Fruit fly (Drosophila melanogaster) whole organism, wandering third instar larva: ENCODE data around the gene CG32695.

Source experiments
- Abd-B ChIP-seq: fragments of >200 bp; optimal IDR thresholded peaks from 2 replicates; lab custom pipeline; 2017; ENCODE audit warnings: missing biosample characterization, missing genetic modification characterization
- CrebA ChIP-seq: fragments of 200-800 bp; sonication (Bioruptor generic); optimal IDR thresholded peaks from 2 replicates; lab custom pipeline; 2016; ENCODE audit warnings: missing biosample characterization, mild to moderate bottlenecking, missing genetic modification characterization, borderline replicate concordance
- Dif ChIP-seq: fragments of 200-275, 200-300 bp; sonication (Bioruptor generic); optimal IDR thresholded peaks from 2 replicates; lab custom pipeline; 2018; ENCODE audit warnings: missing biosample characterization, missing genetic modification characterization; ENCODE audit not compliant: partially characterized antibody
- GATAd ChIP-seq: sonication (Bioruptor generic); optimal IDR thresholded peaks from 2 replicates; lab custom pipeline; 2016; ENCODE audit warnings: missing biosample characterization, missing genetic modification characterization
- HLH106 ChIP-seq: fragments of 200-800 bp; optimal IDR thresholded peaks from 3 replicates; lab custom pipeline; 2019; ENCODE audit warnings: missing biosample characterization, mild to moderate bottlenecking, missing genetic modification characterization, moderate library complexity
- Hnf4 ChIP-seq: fragments of 200-800 bp; sonication (Bioruptor generic); optimal IDR thresholded peaks from 2 replicates; lab custom pipeline; 2016; ENCODE audit warnings: missing biosample characterization, mild to moderate bottlenecking, missing genetic modification characterization
- Jra ChIP-seq: sonication (Bioruptor generic); optimal IDR thresholded peaks from 2 replicates; lab custom pipeline; 2016; ENCODE audit warnings: missing biosample characterization, missing genetic modification characterization
- Mio ChIP-seq: sonication (Bioruptor generic); optimal IDR thresholded peaks from 2 replicates; lab custom pipeline; 2016; ENCODE audit warnings: missing biosample characterization, missing genetic modification characterization
- Myc ChIP-seq: fragments of >200 bp; optimal IDR thresholded peaks from 2 replicates; lab custom pipeline; 2017
- N ChIP-seq: fragments of >200 bp; optimal IDR thresholded peaks from 2 replicates; lab custom pipeline; 2018; ENCODE audit warnings: missing biosample characterization, missing external identifiers, missing genetic modification characterization
- OdsH ChIP-seq: fragments of 200-800 bp; sonication (Bioruptor generic); optimal IDR thresholded peaks from 2 replicates; lab custom pipeline; 2016; ENCODE audit warnings: missing biosample characterization, mild to moderate bottlenecking, missing genetic modification characterization
- Rel ChIP-seq, 2 experiments: fragments of 200-800 bp; sonication (Bioruptor generic) in 1 of 2; optimal IDR thresholded peaks; 2 replicates in 1 of 2; 3 replicates in 1 of 2; lab custom pipeline; 2016 to 2019; ENCODE audit warnings: mild to moderate bottlenecking in 2 of 2, missing biosample characterization in 2 of 2, missing genetic modification characterization in 2 of 2, moderate library complexity in 1 of 2
- Vsx2 ChIP-seq: fragments of 200-300, 225-300 bp; sonication (Bioruptor generic); optimal IDR thresholded peaks from 2 replicates; lab custom pipeline; 2018; ENCODE audit warnings: missing biosample characterization, missing genetic modification characterization; ENCODE audit not compliant: partially characterized antibody
- br ChIP-seq: fragments of 200-800 bp; sonication (Bioruptor generic); optimal IDR thresholded peaks from 2 replicates; lab custom pipeline; 2016; ENCODE audit warnings: missing biosample characterization, missing genetic modification characterization
- dl ChIP-seq, 2 experiments: fragments of 175-275, 200-275 bp in 1 of 2; fragments of 200-275 bp in 1 of 2; sonication (Bioruptor generic); optimal IDR thresholded peaks; lab custom pipeline; 2018; ENCODE audit warnings: mild to moderate bottlenecking in 2 of 2, missing biosample characterization in 2 of 2, missing genetic modification characterization in 2 of 2, moderate library complexity in 2 of 2; ENCODE audit not compliant: partially characterized antibody in 2 of 2, insufficient read depth in 1 of 2
- ey ChIP-seq: fragments of 200-800 bp; sonication (Bioruptor generic); optimal IDR thresholded peaks from 2 replicates; lab custom pipeline; 2016; ENCODE audit warnings: missing biosample characterization, missing genetic modification characterization
- foxo ChIP-seq, 2 experiments: fragments of 200-800 bp; sonication (Bioruptor generic); optimal IDR thresholded peaks; 2 replicates in 1 of 2; 3 replicates in 1 of 2; lab custom pipeline; 2016 to 2017; ENCODE audit warnings: missing biosample characterization in 2 of 2, missing genetic modification characterization in 2 of 2
- fru ChIP-seq: fragments of 200-800 bp; sonication (Bioruptor generic); optimal IDR thresholded peaks from 3 replicates; lab custom pipeline; 2016; ENCODE audit warnings: missing biosample characterization, mild to moderate bottlenecking, missing genetic modification characterization
- h ChIP-seq: fragments of 200-800 bp; sonication (Bioruptor generic); optimal IDR thresholded peaks from 3 replicates; lab custom pipeline; 2016; ENCODE audit warnings: missing biosample characterization, mild to moderate bottlenecking, missing genetic modification characterization
- lola ChIP-seq: fragments of >200 bp; optimal IDR thresholded peaks from 2 replicates; lab custom pipeline; 2017; ENCODE audit warnings: missing biosample characterization, missing genetic modification characterization
- pan ChIP-seq: fragments of >200 bp; optimal IDR thresholded peaks from 2 replicates; lab custom pipeline; 2017
- rgr ChIP-seq: fragments of 200-800 bp; sonication (Bioruptor generic); optimal IDR thresholded peaks from 3 replicates; lab custom pipeline; 2016; ENCODE audit warnings: missing biosample characterization, mild to moderate bottlenecking, missing genetic modification characterization
- sage ChIP-seq: fragments of 200-800 bp; sonication (Bioruptor generic); optimal IDR thresholded peaks from 2 replicates; lab custom pipeline; 2016; ENCODE audit warnings: missing biosample characterization, mild to moderate bottlenecking, missing genetic modification characterization
- sv ChIP-seq: fragments of 200-800 bp; sonication (Bioruptor generic); optimal IDR thresholded peaks from 3 replicates; lab custom pipeline; 2016; ENCODE audit warnings: missing biosample characterization, missing genetic modification characterization
- tai ChIP-seq: sonication (Bioruptor generic); optimal IDR thresholded peaks from 2 replicates; lab custom pipeline; 2016; ENCODE audit warnings: missing biosample characterization, missing genetic modification characterization
- usp ChIP-seq: fragments of >200 bp; optimal IDR thresholded peaks from 2 replicates; lab custom pipeline; 2017; ENCODE audit warnings: missing biosample characterization, missing genetic modification characterization

Gene CG32695

DNA sequence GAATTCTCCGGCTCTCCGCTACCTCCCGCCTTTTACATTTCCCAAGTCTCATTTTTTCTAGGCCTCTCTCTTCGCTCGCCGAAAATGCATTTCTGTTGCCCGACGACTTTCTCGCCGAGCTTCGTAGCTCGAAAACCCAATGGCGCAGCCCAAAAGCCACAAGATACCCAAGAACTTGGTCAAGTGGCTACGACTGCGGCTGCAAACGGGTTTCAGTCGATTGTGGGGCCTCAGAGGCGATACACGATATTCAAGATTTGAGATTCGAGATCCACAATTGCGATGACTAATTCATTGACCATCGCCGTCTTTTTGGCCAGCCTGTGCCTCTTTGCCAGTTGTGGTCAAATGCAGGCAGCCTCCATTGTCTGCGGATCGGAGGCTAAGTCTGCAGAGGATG, 7.9 kb upstream of the CG32695 start, which contains the start of gene CG9689:
Gene CG9689, plus strand, starts transcription at position 208 of the 400 bp plus-strand sequence.
- TF ChIP-seq h (GFP tag; lab: Kevin White, UChicago): no peak
- TF ChIP-seq Vsx2 (GFP tag; lab: Kevin White, UChicago): peak; percentile 55

DNA sequence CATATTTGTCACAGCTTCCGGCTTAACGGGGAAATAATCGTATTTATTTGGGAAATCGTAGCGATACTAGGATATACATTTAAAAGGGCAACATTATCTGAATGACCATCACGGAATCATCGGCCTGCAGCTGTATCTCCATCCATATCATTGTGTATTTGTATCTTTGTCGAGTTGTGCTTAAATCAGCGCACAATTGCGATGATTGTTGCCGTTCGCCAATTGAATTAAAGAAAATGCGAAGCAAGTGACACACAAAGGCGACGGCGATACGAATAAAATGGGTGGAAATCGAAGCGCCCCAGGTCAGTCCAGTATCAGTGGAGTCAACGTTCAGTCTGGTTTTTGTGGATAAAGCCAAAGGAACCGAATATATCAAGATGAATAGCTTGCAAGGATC, 5.7 kb upstream of the CG32695 start, which contains the start of gene CG9686:
Gene CG9686, plus strand, starts transcription at position 301 of the 400 bp plus-strand sequence.
- TF ChIP-seq lola (GFP tag; lab: Kevin White, UChicago) (no peak), sage (GFP tag; lab: Kevin White, UChicago) (no peak), CrebA (GFP tag; lab: Kevin White, UChicago) (no peak)

DNA sequence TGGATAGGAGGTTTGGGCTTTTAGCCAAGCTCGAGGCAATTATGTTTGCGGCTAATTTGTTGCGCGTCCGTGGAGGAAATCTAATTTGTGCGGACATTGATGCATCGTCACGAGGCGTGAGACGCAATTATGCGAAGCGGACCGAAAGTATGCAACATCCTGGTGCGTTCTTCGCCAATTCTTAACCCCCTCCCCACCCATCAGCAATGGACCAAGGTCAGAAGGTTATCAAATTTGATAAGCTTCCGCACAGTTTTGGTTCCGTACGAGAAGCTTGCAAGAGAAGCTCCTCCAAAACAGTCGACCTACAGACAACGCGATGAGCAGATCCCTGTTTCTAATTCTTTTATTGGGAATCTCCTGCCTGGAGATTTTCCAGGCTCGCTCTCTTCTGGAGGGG, 4.3 kb upstream of the CG32695 start, which contains the start of gene CG1468:
Gene CG1468, plus strand, starts transcription at position 298 of the 400 bp plus-strand sequence.
- TF ChIP-seq Myc (lab: Kevin White, UChicago): peak; percentile 17
- TF ChIP-seq Hnf4 (GFP tag; lab: Kevin White, UChicago): no peak

DNA sequence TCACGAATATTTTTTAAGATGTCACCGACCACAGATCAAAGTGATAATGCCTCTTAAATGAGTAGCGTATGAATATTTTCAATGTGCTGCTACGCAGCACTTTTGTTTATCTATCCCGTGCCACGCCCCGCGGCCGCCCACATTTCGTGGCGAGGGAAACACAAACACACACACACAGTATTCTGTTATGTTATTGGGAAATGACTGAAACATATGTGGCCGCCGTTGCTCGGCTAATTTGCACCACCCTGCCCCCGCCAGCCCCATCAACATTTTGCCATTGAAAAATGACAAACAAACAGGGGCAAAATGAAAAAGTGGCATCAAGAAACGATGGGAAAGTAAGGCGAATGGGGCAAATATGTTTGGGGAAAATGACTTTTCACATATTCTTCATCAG, 3.4 kb upstream of the CG32695 start:
- TF ChIP-seq Abd-B (GFP tag; lab: Kevin White, UChicago): no peak
- no peak for TF ChIP-seq h (GFP tag; lab: Kevin White, UChicago)
- TF ChIP-seq Vsx2 (GFP tag; lab: Kevin White, UChicago): no peak
- TF ChIP-seq usp (GFP tag; lab: Kevin White, UChicago): no peak
- TF ChIP-seq Jra: no peak
- TF ChIP-seq pan (lab: Kevin White, UChicago): no peak
- no peak for TF ChIP-seq dl (GFP tag; optimal IDR thresholded peaks at IDR 0.05; lab: Kevin White, UChicago; ENCODE audit: insufficient read depth in 1 of 2, partially characterized antibody in 2 of 2)
- no peak for TF ChIP-seq Myc (lab: Kevin White, UChicago)
- no peak for TF ChIP-seq Dif (GFP tag; lab: Kevin White, UChicago)
- no peak for TF ChIP-seq N (GFP tag; lab: Kevin White, UChicago)
- TF ChIP-seq tai: no peak

DNA sequence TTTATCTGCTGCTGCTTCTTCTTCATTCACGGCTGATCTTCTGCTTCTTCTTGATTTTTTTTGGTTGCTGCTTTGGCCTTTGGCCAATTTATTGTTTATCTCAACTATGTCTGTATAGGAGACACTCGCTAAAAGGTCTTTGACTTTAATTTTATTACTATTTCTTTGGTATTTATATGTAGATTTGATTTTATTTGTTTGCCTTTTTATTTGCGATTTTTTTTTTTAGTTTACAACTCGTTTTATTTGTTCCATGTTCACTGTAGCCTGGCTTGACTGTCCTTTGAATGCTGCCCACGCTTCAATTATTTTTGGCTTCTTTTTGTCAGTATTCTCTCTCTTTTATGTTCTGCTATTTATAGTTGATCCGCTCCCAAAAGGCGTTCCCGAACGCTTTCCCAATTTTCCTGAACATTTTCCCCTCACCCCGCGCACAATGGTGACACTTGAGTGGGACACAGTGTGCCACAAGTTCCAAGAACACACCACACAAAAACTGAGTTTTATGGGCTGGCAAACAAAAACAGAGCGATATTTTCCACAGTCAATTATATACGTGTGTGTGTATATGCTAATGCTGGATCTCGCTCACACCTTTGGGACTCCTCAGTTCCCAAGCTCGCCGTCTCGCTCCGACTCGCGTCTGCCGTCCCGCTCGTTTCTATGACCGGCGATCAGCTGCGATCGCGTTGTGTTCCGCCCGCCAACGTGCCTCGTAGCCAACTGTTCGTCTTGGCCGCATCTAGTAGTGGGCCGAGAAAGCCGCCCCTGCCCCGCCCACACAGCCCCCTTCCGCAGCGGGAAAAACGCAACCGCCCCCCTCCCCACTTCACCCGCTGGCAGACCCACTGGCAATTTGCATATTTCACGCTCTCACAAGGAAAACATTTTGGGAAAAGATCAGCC, 2.3 kb upstream of the CG32695 start, which contains the start of gene CG15247:
Gene CG15247, minus strand, starts transcription at position 725 of the 906 bp plus-strand sequence.
- TF ChIP-seq sv (GFP tag; lab: Kevin White, UChicago): peak; percentile 18
- no peak for TF ChIP-seq GATAd
- TF ChIP-seq CrebA (GFP tag; lab: Kevin White, UChicago): no peak
- peak; percentile 12 for TF ChIP-seq HLH106
- TF ChIP-seq lola (GFP tag; lab: Kevin White, UChicago): no peak
- TF ChIP-seq h (GFP tag; lab: Kevin White, UChicago): peak; percentile 26
- peak; percentile 17 for TF ChIP-seq ey (GFP tag; lab: Kevin White, UChicago)
- peak; percentile 14 for TF ChIP-seq OdsH (GFP tag; lab: Kevin White, UChicago)
- no peak for TF ChIP-seq N (GFP tag; lab: Kevin White, UChicago)
- TF ChIP-seq fru (GFP tag; lab: Kevin White, UChicago): peak; percentile 20
- no peak for TF ChIP-seq Rel (GFP tag; optimal IDR thresholded peaks at IDR 0.05; lab: Kevin White, UChicago)
- TF ChIP-seq Rel (tag; optimal IDR thresholded peaks at IDR 0.05; lab: Kevin White, UChicago): no peak
- TF ChIP-seq foxo (GFP tag; optimal IDR thresholded peaks at IDR 0.05; lab: Kevin White, UChicago): peak in 1 of 2 experiments; percentile 44
- TF ChIP-seq Hnf4 (GFP tag; lab: Kevin White, UChicago): peak; percentile 9
- TF ChIP-seq Jra: no peak
- peak; percentile 16 for TF ChIP-seq br (GFP tag; lab: Kevin White, UChicago)
- TF ChIP-seq rgr (GFP tag; lab: Kevin White, UChicago): peak; percentile 20
- TF ChIP-seq Mio: no peak

DNA sequence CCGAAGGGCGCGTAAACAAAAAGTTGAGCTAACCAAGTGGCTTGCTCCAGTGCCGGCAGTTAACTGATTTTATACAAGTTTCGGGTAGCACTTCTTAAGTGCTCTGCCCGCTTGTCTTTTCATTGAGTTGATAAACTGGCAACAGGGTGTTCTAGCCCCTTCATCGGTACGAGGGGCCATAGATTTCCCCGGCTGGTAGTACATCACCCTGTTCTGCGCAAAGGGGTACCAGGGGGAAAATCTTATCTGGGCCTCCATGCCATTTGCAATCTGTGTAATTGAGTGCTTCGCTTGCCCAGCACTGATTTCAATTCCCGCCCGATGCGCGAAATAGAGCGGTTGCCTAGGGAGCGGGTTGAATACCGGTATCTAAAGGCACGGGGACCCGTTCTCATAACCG, 2.2 kb downstream of the CG32695 start, which contains the start of gene CG45061:
Gene CG45061, minus strand, starts transcription at position 71 of the 400 bp plus-strand sequence.
- TF ChIP-seq fru (GFP tag; lab: Kevin White, UChicago) (peak; percentile 11), Rel (GFP tag; optimal IDR thresholded peaks at IDR 0.05; lab: Kevin White, UChicago) (no peak), Rel (tag; optimal IDR thresholded peaks at IDR 0.05; lab: Kevin White, UChicago) (no peak), h (GFP tag; lab: Kevin White, UChicago) (peak; percentile 33)
